Worm (Caenorhabditis elegans): Measurements from ENCODE around the gene C33F10.12.

ce11 chrII:4800524-4800923 is 37.0 kb downstream of the C33F10.12 start:
- no peak for TF ChIP-seq lin-39 (tag; optimal IDR thresholded peaks at IDR 0.05)
- no peak for TF ChIP-seq alr-1 (tag; optimal IDR thresholded peaks at IDR 0.05)
- no peak for TF ChIP-seq nhr-12 (tag; optimal IDR thresholded peaks at IDR 0.05)
- TF ChIP-seq nhr-77 (tag; optimal IDR thresholded peaks at IDR 0.05), result no peak
- TF ChIP-seq unc-39 (tag; optimal IDR thresholded peaks at IDR 0.05), result no peak
- no peak for TF ChIP-seq lin-13 (GFP tag; optimal IDR thresholded peaks at IDR 0.05)
- no peak for TF ChIP-seq ceh-16 (tag; optimal IDR thresholded peaks at IDR 0.05)
- TF ChIP-seq nhr-10 (tag; optimal IDR thresholded peaks at IDR 0.05), result no peak
- no peak for TF ChIP-seq Y55F3AM.14 (GFP tag; optimal IDR thresholded peaks at IDR 0.05)
- no peak for TF ChIP-seq nhr-11 (tag; optimal IDR thresholded peaks at IDR 0.05)

Measured in whole organism, L2 larva.